Worm (Caenorhabditis elegans) whole organism, L1 larva: ENCODE data around the gene C10B5.3.
A peak's percentile ranks its signal among the peaks of the same experiment; 100 is the strongest.

Experiments
- C04F5.9 ChIP-seq: sonication (generic microtip); optimal IDR thresholded peaks from 2 replicates; lab custom pipeline; 2016; ENCODE audit warnings: missing genetic modification characterization, missing compliant biosample characterization
- C16A3.4 ChIP-seq: fragments of 150-350 bp; optimal IDR thresholded peaks from 2 replicates; lab custom pipeline; 2014; ENCODE audit warnings: missing biosample characterization, missing genetic modification characterization
- F16B12.6 ChIP-seq: fragments of 150-350 bp; optimal IDR thresholded peaks from 2 replicates; lab custom pipeline; 2014; ENCODE audit warnings: missing biosample characterization, missing genetic modification characterization
- Y116A8C.19 ChIP-seq: sonication (generic microtip); optimal IDR thresholded peaks from 2 replicates; lab custom pipeline; 2016; ENCODE audit warnings: missing compliant biosample characterization, missing genetic modification characterization, borderline replicate concordance
- aha-1 ChIP-seq: fragments of 150-350 bp; optimal IDR thresholded peaks from 2 replicates; lab custom pipeline; 2014; ENCODE audit warnings: missing biosample characterization, missing genetic modification characterization
- aly-2 ChIP-seq: fragments of 150-350 bp; optimal IDR thresholded peaks from 2 replicates; lab custom pipeline; 2014; ENCODE audit warnings: missing biosample characterization, missing genetic modification characterization
- ceh-63 ChIP-seq: fragments of 200-800 bp; sonication (Bioruptor generic); optimal IDR thresholded peaks from 2 replicates; lab custom pipeline; 2018; ENCODE audit warnings: mild to moderate bottlenecking, missing genetic modification characterization, missing compliant biosample characterization
- ceh-8 ChIP-seq: fragments of 200-800 bp; sonication (Bioruptor generic); optimal IDR thresholded peaks from 2 replicates; lab custom pipeline; 2018; ENCODE audit warnings: mild to moderate bottlenecking, missing genetic modification characterization, moderate library complexity, missing compliant biosample characterization
- ceh-82 ChIP-seq, 3 experiments: fragments of 150-350 bp in 1 of 3; sonication (generic microtip) in 2 of 3; optimal IDR thresholded peaks; 2 replicates each; lab custom pipeline; 2014 to 2017; ENCODE audit warnings: missing biosample characterization in 3 of 3, missing genetic modification characterization in 3 of 3
- ceh-90 ChIP-seq: sonication (generic microtip); optimal IDR thresholded peaks from 2 replicates; lab custom pipeline; 2016; ENCODE audit warnings: missing genetic modification characterization, missing compliant biosample characterization
- dpl-1 ChIP-seq, 3 experiments: fragments of 150-350 bp in 2 of 3; sonication (generic microtip) in 1 of 3; optimal IDR thresholded peaks; 2 replicates each; lab custom pipeline; 2014 to 2017; ENCODE audit warnings: missing biosample characterization in 3 of 3, missing genetic modification characterization in 3 of 3, missing genetic modification reagents in 3 of 3
- efl-1 ChIP-seq, 4 experiments: fragments of 150-350 bp; optimal IDR thresholded peaks in 3 of 4; peaks in 1 of 4; 1 replicate in 1 of 4; 2 replicates in 3 of 4; lab custom pipeline; 2014; ENCODE audit warnings: missing biosample characterization in 2 of 4, missing genetic modification characterization in 2 of 4, missing genetic modification reagents in 2 of 4
- efl-3 ChIP-seq: fragments of 200-800 bp; sonication (Bioruptor generic); optimal IDR thresholded peaks from 2 replicates; lab custom pipeline; 2018; ENCODE audit warnings: mild to moderate bottlenecking, missing genetic modification characterization, missing compliant biosample characterization
- egl-13 ChIP-seq: sonication (generic microtip); optimal IDR thresholded peaks from 2 replicates; lab custom pipeline; 2016; ENCODE audit warnings: missing genotype, missing genetic modification reagents, missing genetic modification characterization, missing compliant biosample characterization
- elt-2 ChIP-seq: sonication (generic microtip); optimal IDR thresholded peaks from 2 replicates; lab custom pipeline; 2016; ENCODE audit warnings: missing genetic modification characterization, mild to moderate bottlenecking, inconsistent platforms, missing compliant biosample characterization, missing genetic modification reagents
- fkh-10 ChIP-seq: sonication (generic microtip); optimal IDR thresholded peaks from 2 replicates; lab custom pipeline; 2017; ENCODE audit warnings: missing biosample characterization, missing genetic modification reagents, missing genetic modification characterization
- grh-1 ChIP-seq: fragments of 200-800 bp; sonication (Bioruptor generic); IDR thresholded peaks from 2 replicates; pipeline ENCODE4 v1.3.6; 2022; ENCODE audit warnings: missing genetic modification reagents, missing genetic modification characterization, missing compliant biosample characterization
- hlh-4 ChIP-seq: sonication (generic microtip); optimal IDR thresholded peaks from 2 replicates; lab custom pipeline; 2016; ENCODE audit warnings: mild to moderate bottlenecking, missing genetic modification characterization, missing compliant biosample characterization
- hpl-2 ChIP-seq: fragments of 150-350 bp; optimal IDR thresholded peaks from 2 replicates; lab custom pipeline; 2014; ENCODE audit warnings: missing biosample characterization, missing genetic modification reagents, missing genetic modification characterization
- isw-1 ChIP-seq: fragments of 200-800 bp; sonication (Bioruptor generic); IDR thresholded peaks from 2 replicates; pipeline ENCODE4 v1.3.6; 2022; ENCODE audit warnings: missing genetic modification characterization, missing compliant biosample characterization
- lin-14 ChIP-seq: fragments of 200-800 bp; sonication (Bioruptor generic); optimal IDR thresholded peaks from 2 replicates; lab custom pipeline; 2018; ENCODE audit warnings: mild to moderate bottlenecking, missing genetic modification characterization, moderate library complexity, missing compliant biosample characterization
- lin-39 ChIP-seq: fragments of 150-350 bp; optimal IDR thresholded peaks from 2 replicates; lab custom pipeline; 2014; ENCODE audit warnings: missing biosample characterization, missing genetic modification reagents, missing genetic modification characterization
- lir-3 ChIP-seq: sonication (generic microtip); optimal IDR thresholded peaks from 2 replicates; lab custom pipeline; 2016; ENCODE audit warnings: mild to moderate bottlenecking, missing genetic modification characterization, moderate library complexity, missing compliant biosample characterization; ENCODE audit not compliant: poor library complexity
- lsy-2 ChIP-seq, 2 experiments: fragments of 150-350 bp; optimal IDR thresholded peaks; 2 replicates each; lab custom pipeline; 2014; ENCODE audit warnings: missing biosample characterization in 2 of 2, missing genetic modification characterization in 2 of 2
- mab-9 ChIP-seq: fragments of 200-800 bp; sonication (Bioruptor generic); IDR thresholded peaks from 2 replicates; pipeline ENCODE4 v1.3.6; 2022; ENCODE audit warnings: missing genetic modification reagents, missing genetic modification characterization, missing compliant biosample characterization
- mef-2 ChIP-seq: fragments of 150-350 bp; optimal IDR thresholded peaks from 2 replicates; lab custom pipeline; 2014; ENCODE audit warnings: missing biosample characterization, missing genetic modification characterization
- mep-1 ChIP-seq: fragments of 150-350 bp; optimal IDR thresholded peaks from 2 replicates; lab custom pipeline; 2014; ENCODE audit warnings: missing biosample characterization, missing genetic modification characterization
- nhr-11 ChIP-seq: fragments of 150-350 bp; optimal IDR thresholded peaks from 2 replicates; lab custom pipeline; 2014; ENCODE audit warnings: missing biosample characterization, missing genetic modification characterization
- nhr-19 ChIP-seq: fragments of 200-800 bp; sonication (Bioruptor generic); conservative IDR thresholded peaks from 2 replicates; pipeline ENCODE4 v1.3.6; 2022; ENCODE audit warnings: missing genetic modification characterization, missing compliant biosample characterization
- nhr-20 ChIP-seq: sonication (generic microtip); optimal IDR thresholded peaks from 2 replicates; lab custom pipeline; 2016; ENCODE audit warnings: mild to moderate bottlenecking, missing genetic modification characterization, missing compliant biosample characterization
- nhr-237 ChIP-seq: fragments of 150-350 bp; optimal IDR thresholded peaks from 2 replicates; lab custom pipeline; 2014; ENCODE audit warnings: missing biosample characterization, missing genetic modification characterization
- nhr-47 ChIP-seq: sonication (generic microtip); optimal IDR thresholded peaks from 2 replicates; lab custom pipeline; 2016; ENCODE audit warnings: mild to moderate bottlenecking, missing genetic modification characterization, moderate library complexity, missing compliant biosample characterization
- nhr-71 ChIP-seq: sonication (generic microtip); optimal IDR thresholded peaks from 2 replicates; lab custom pipeline; 2016; ENCODE audit warnings: mild to moderate bottlenecking, missing genetic modification characterization, moderate library complexity, missing compliant biosample characterization
- nhr-76 ChIP-seq: sonication (generic microtip); optimal IDR thresholded peaks from 2 replicates; lab custom pipeline; 2017; ENCODE audit warnings: missing biosample characterization, missing genetic modification characterization
- nhr-84 ChIP-seq: sonication (generic microtip); optimal IDR thresholded peaks from 2 replicates; lab custom pipeline; 2017; ENCODE audit warnings: missing biosample characterization, missing genetic modification characterization
- nhr-85 ChIP-seq: sonication (generic microtip); peaks from one replicate; lab custom pipeline; 2016; ENCODE audit warnings: missing genetic modification characterization, inconsistent platforms, missing compliant biosample characterization
- rnt-1 ChIP-seq: sonication (generic microtip); optimal IDR thresholded peaks from 2 replicates; lab custom pipeline; 2016; ENCODE audit warnings: mild to moderate bottlenecking, missing genetic modification characterization, moderate library complexity, missing compliant biosample characterization
- skn-1 ChIP-seq: fragments of 150-350 bp; optimal IDR thresholded peaks from 2 replicates; lab custom pipeline; 2014; ENCODE audit warnings: missing biosample characterization, missing genetic modification characterization
- snpc-4 ChIP-seq: fragments of 150-350 bp; optimal IDR thresholded peaks from 2 replicates; lab custom pipeline; 2014; ENCODE audit warnings: missing biosample characterization, missing genetic modification characterization
- snu-23 ChIP-seq: sonication (generic microtip); optimal IDR thresholded peaks from 2 replicates; lab custom pipeline; 2016; ENCODE audit warnings: missing genetic modification characterization, missing compliant biosample characterization
- sox-4 ChIP-seq: sonication (generic microtip); optimal IDR thresholded peaks from 2 replicates; lab custom pipeline; 2016; ENCODE audit warnings: missing genetic modification characterization, missing compliant biosample characterization
- sptf-1 ChIP-seq: fragments of 150-350 bp; optimal IDR thresholded peaks from 2 replicates; lab custom pipeline; 2014; ENCODE audit warnings: missing biosample characterization, missing genetic modification characterization
- swsn-7 ChIP-seq: sonication (generic microtip); optimal IDR thresholded peaks from 2 replicates; lab custom pipeline; 2016; ENCODE audit warnings: missing genetic modification characterization, missing compliant biosample characterization
- unc-30 ChIP-seq: sonication (generic microtip); optimal IDR thresholded peaks from 2 replicates; lab custom pipeline; 2017; ENCODE audit warnings: missing biosample characterization, missing genetic modification characterization
- unc-62 ChIP-seq: fragments of 150-350 bp; optimal IDR thresholded peaks from 2 replicates; lab custom pipeline; 2014; ENCODE audit warnings: missing biosample characterization, missing genetic modification reagents, missing genetic modification characterization
- unc-86 ChIP-seq: sonication (generic microtip); optimal IDR thresholded peaks from 2 replicates; lab custom pipeline; 2016; ENCODE audit warnings: missing genetic modification characterization, missing compliant biosample characterization
- vab-15 ChIP-seq: sonication (generic microtip); optimal IDR thresholded peaks from 2 replicates; lab custom pipeline; 2017; ENCODE audit warnings: missing genotype, mild to moderate bottlenecking, missing genetic modification characterization, missing compliant biosample characterization
- xbp-1 ChIP-seq: sonication (generic microtip); optimal IDR thresholded peaks from 2 replicates; lab custom pipeline; 2016; ENCODE audit warnings: missing genetic modification characterization, missing compliant biosample characterization
- ztf-11 ChIP-seq, 2 experiments: sonication (generic microtip); optimal IDR thresholded peaks; 2 replicates each; lab custom pipeline; 2016 to 2017; ENCODE audit warnings: missing genetic modification characterization in 2 of 2, missing biosample characterization in 1 of 2, missing compliant biosample characterization in 1 of 2
- ztf-4 ChIP-seq: fragments of 150-350 bp; optimal IDR thresholded peaks from 2 replicates; lab custom pipeline; 2014; ENCODE audit warnings: missing biosample characterization, missing genetic modification characterization

C10B5.3 gene

DNA sequence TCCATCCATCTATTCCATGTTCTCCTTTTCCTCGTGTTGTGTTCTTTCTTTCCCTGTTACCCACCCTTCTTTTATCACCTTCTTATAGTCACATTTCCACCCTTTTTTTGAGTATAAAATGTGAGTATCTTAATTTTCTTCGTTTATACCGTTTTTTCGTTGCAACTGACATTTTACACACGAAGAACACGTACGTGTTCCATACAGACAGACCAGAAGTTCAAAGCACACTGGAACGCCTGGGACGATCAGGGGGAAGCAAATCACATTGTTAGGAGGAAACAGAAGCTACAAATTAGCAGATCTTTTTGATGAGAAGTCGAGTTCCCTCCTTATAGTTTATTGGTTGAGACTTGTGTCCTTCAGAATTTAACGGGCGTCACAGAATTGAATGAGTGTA is 27.7 kb upstream of the C10B5.3 start:
- TF ChIP-seq lin-14 (no peak), efl-1 (optimal IDR thresholded peaks at IDR 0.05; lab: Kevin White, UChicago) (no peak), efl-1 (GFP tag; optimal IDR thresholded peaks at IDR 0.05 in 1 of 2; lab: Kevin White, UChicago) (peak in 1 of 2 experiments; percentile 89), aly-2 (peak; percentile 13), nhr-20 (no peak)

ce11 chrV:8610633-8611404 is 22.8 kb upstream of the C10B5.3 start, which contains the start of gene fip-4:
TSS of gene fip-4 (minus strand) at chrV:8611268.
- no peak for TF ChIP-seq rnt-1 (tag; lab: Kevin White, UChicago)
- TF ChIP-seq ceh-90: no peak
- TF ChIP-seq lin-39 (tag; lab: Kevin White, UChicago): no peak
- TF ChIP-seq hpl-2 (GFP tag; lab: Kevin White, UChicago): no peak
- TF ChIP-seq mef-2 (tag; lab: Kevin White, UChicago): no peak
- no peak for TF ChIP-seq egl-13
- TF ChIP-seq aha-1 (tag; lab: Kevin White, UChicago): no peak
- TF ChIP-seq lir-3 (tag; lab: Kevin White, UChicago): no peak
- TF ChIP-seq lsy-2 (tag; optimal IDR thresholded peaks at IDR 0.05; lab: Kevin White, UChicago): peak; percentile 6 to 30
- TF ChIP-seq nhr-85 (tag; lab: Kevin White, UChicago): peak; percentile 87
- no peak for TF ChIP-seq unc-62
- TF ChIP-seq nhr-71 (tag; lab: Kevin White, UChicago): peak; percentile 52
- TF ChIP-seq C04F5.9: no peak
- no peak for TF ChIP-seq F16B12.6 (tag; lab: Kevin White, UChicago)
- no peak for TF ChIP-seq fkh-10 (GFP tag; lab: Kevin White, UChicago)
- TF ChIP-seq grh-1 (GFP tag; lab: Robert Waterston, UW): 0 out of 2 replicates have a peak, but pooled peaks have one; percentile 42
- peak in 1 of 3 experiments; percentile 2 for TF ChIP-seq dpl-1 (GFP tag; optimal IDR thresholded peaks at IDR 0.05; lab: Kevin White, UChicago)
- TF ChIP-seq sox-4 (tag; lab: Kevin White, UChicago): no peak
- no peak for TF ChIP-seq mab-9 (GFP tag; lab: Robert Waterston, UW)
- TF ChIP-seq skn-1 (tag; lab: Kevin White, UChicago): no peak
- no peak for TF ChIP-seq Y116A8C.19 (tag; lab: Kevin White, UChicago)
- TF ChIP-seq isw-1 (GFP tag; lab: Robert Waterston, UW): no peak
- TF ChIP-seq hlh-4 (tag; lab: Kevin White, UChicago): no peak
- TF ChIP-seq snpc-4 (tag; lab: Kevin White, UChicago): no peak
- TF ChIP-seq snu-23 (GFP tag; lab: Kevin White, UChicago): peak; percentile 56
- TF ChIP-seq sptf-1: no peak
- TF ChIP-seq xbp-1 (tag; lab: Kevin White, UChicago): no peak
- no peak for TF ChIP-seq unc-86 (tag; lab: Kevin White, UChicago)
- peak in 1 of 3 experiments; percentile 29 for TF ChIP-seq ceh-82 (tag; optimal IDR thresholded peaks at IDR 0.05; lab: Kevin White, UChicago)
- no peak for TF ChIP-seq nhr-76 (tag; lab: Kevin White, UChicago)
- TF ChIP-seq elt-2: peak; percentile 60
- no peak for TF ChIP-seq efl-1 (optimal IDR thresholded peaks at IDR 0.05; lab: Kevin White, UChicago)
- peak in 1 of 2 experiments; percentile 80 for TF ChIP-seq efl-1 (GFP tag; optimal IDR thresholded peaks at IDR 0.05 in 1 of 2; lab: Kevin White, UChicago)
- TF ChIP-seq C16A3.4 (tag; lab: Kevin White, UChicago): peak; percentile 31
- TF ChIP-seq unc-30: no peak
- TF ChIP-seq ztf-11 (tag; optimal IDR thresholded peaks at IDR 0.05; lab: Kevin White, UChicago): peak in 1 of 2 experiments; percentile 2
- TF ChIP-seq nhr-47 (tag; lab: Kevin White, UChicago): peak; percentile 43
- peak; percentile 24 for TF ChIP-seq mep-1 (tag; lab: Kevin White, UChicago)
- TF ChIP-seq lin-14: peak; percentile 83
- no peak for TF ChIP-seq swsn-7 (tag; lab: Kevin White, UChicago)
- no peak for TF ChIP-seq nhr-11
- TF ChIP-seq ztf-4 (tag; lab: Kevin White, UChicago): peak; percentile 22
- no peak for TF ChIP-seq nhr-237 (tag; lab: Kevin White, UChicago)
- no peak for TF ChIP-seq efl-3 (GFP tag; lab: Kevin White, UChicago)
- no peak for TF ChIP-seq nhr-84 (tag; lab: Kevin White, UChicago)
- no peak for TF ChIP-seq ceh-8
- TF ChIP-seq nhr-19 (GFP tag; lab: Robert Waterston, UW): peak; percentile 63
- TF ChIP-seq vab-15: no peak
- TF ChIP-seq ceh-63: no peak
